1 fruit fly cellular context compared by ENCODE assay signal in the genomic region with DNA sequence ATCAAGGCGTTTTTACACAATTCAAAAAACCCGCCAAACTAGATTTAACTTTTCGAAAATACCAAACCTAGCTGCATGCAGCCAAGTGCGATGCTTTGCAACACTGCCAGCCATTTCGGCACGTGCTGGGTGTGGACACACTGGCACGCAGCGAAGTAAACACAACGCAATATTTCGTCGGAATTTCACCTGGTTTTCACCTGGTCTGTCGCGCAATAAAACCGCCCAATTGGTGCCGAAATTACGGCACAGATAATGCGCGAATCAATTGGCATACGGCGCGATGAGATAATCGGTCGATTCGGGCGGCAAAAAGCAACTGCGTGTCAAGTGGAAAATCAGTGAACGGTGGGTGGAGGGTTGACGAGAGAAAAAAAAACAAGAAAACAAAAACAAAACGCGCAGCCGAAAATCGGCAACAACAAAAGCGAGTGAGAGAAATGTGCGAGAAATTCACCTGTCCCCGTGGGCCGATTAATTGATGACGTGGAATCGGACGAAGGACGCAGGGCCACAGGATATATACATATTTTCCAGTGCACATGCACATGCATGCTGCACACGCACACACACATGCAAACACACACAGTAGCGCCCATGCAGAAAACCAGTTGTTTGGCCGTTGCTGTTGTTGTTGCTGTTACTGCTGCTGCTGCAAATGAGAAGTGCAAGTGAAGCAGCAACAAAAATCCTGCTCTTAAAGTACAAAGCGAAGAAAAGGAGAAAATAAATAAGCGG.
TF ChIP-seq lines count a peak whose summit lies in the region.

Gene Mnn1 (plus strand): TSS at position 113 of the 738 bp plus-strand sequence.

TF ChIP-seq in whole organism, embryonic, 481 proteins besides CTCF, POLR2A, EP300 and RAD21 (continued from another document and continues in another):
- TF ChIP-seq Scr (GFP tag; IDR thresholded peaks at IDR 0.05; lab: Robert Waterston, UW; ENCODE audit: partially characterized antibody) (peak; percentile 51), Side (GFP tag; optimal IDR thresholded peaks at IDR 0.05; lab: Kevin White, UChicago) (peak; percentile 27), CG16863 (GFP tag; optimal IDR thresholded peaks at IDR 0.05; lab: Kevin White, UChicago) (no peak), Hey (tag; optimal IDR thresholded peaks at IDR 0.05; lab: Kevin White, UChicago) (peak; percentile 84), Gug (GFP tag; IDR thresholded peaks at IDR 0.05; lab: Robert Waterston, UW) (no peak), ci (GFP tag; IDR thresholded peaks at IDR 0.05; lab: Robert Waterston, UW) (peak; percentile 71; the same call in 2 of the 3 replicates), ranshi (GFP tag; IDR thresholded peaks at IDR 0.05; lab: Robert Waterston, UW) (no peak; the same call in 1 of the 2 replicates), unc-4 (GFP tag; IDR thresholded peaks at IDR 0.05; lab: Robert Waterston, UW; ENCODE audit: partially characterized antibody) (peak; percentile 53; the same call in 1 of the 2 replicates), YL-1 (GFP tag; optimal IDR thresholded peaks at IDR 0.05; lab: Kevin White, UChicago) (peak; percentile 99), CG11085 (GFP tag; IDR thresholded peaks at IDR 0.05; lab: Robert Waterston, UW) (no peak), CG8924 (tag; optimal IDR thresholded peaks at IDR 0.05; lab: Kevin White, UChicago) (peak; percentile 37), CG12104 (GFP tag; optimal IDR thresholded peaks at IDR 0.05; lab: Kevin White, UChicago) (no peak), CG17328 (GFP tag; IDR thresholded peaks at IDR 0.05; lab: Robert Waterston, UW) (no peak), Atf6 (GFP tag; IDR thresholded peaks at IDR 0.05; lab: Robert Waterston, UW) (0 out of 2 replicates have a peak, but pooled peaks have one; percentile 38), NfI (GFP tag; optimal IDR thresholded peaks at IDR 0.05; lab: Kevin White, UChicago) (peak; percentile 57), dm (GFP tag; optimal IDR thresholded peaks at IDR 0.05; lab: Kevin White, UChicago) (peak; percentile 97), Xbp1 (GFP tag; optimal IDR thresholded peaks at IDR 0.05; lab: Kevin White, UChicago) (peak; percentile 50), exex (tag; optimal IDR thresholded peaks at IDR 0.05; lab: Kevin White, UChicago) (no peak), pzg (GFP tag; optimal IDR thresholded peaks at IDR 0.05; lab: Kevin White, UChicago) (peak; percentile 98), MESR4 (GFP tag; optimal IDR thresholded peaks at IDR 0.05; lab: Kevin White, UChicago) (peak; percentile 84), caup (GFP tag; optimal IDR thresholded peaks at IDR 0.05; lab: Kevin White, UChicago; ENCODE audit: severe bottlenecking) (peak; percentile 63), Six4 (GFP tag; optimal IDR thresholded peaks at IDR 0.05; lab: Kevin White, UChicago) (peak; percentile 1), CHES-1-like (GFP tag; optimal IDR thresholded peaks at IDR 0.05; lab: Kevin White, UChicago) (peak; percentile 87), nmo (GFP tag; optimal IDR thresholded peaks at IDR 0.05; lab: Kevin White, UChicago) (peak; percentile 73), HLHmδ (GFP tag; optimal IDR thresholded peaks at IDR 0.05; lab: Kevin White, UChicago) (peak; percentile 98), CG17829 (tag; optimal IDR thresholded peaks at IDR 0.05; lab: Kevin White, UChicago) (peak; percentile 61), NC2α (GFP tag; optimal IDR thresholded peaks at IDR 0.05; lab: Kevin White, UChicago) (peak; percentile 39), sisA (GFP tag; IDR thresholded peaks at IDR 0.05; lab: Robert Waterston, UW) (no peak), Dip3 (GFP tag; optimal IDR thresholded peaks at IDR 0.05; lab: Kevin White, UChicago) (peak; percentile 40), phol (tag; optimal IDR thresholded peaks at IDR 0.05; lab: Kevin White, UChicago) (peak; percentile 68), Dbx (GFP tag; IDR thresholded peaks at IDR 0.05; lab: Robert Waterston, UW) (peak; percentile 51; the same call in 2 of the 3 replicates), Dek (tag; optimal IDR thresholded peaks at IDR 0.05; lab: Kevin White, UChicago) (peak; percentile 31), Stat92E (GFP tag; optimal IDR thresholded peaks at IDR 0.05; lab: Kevin White, UChicago) (peak in 1 of 3 experiments; percentile 96), Aef1 (GFP tag; IDR thresholded peaks at IDR 0.05; lab: Robert Waterston, UW) (peak; percentile 27; the same call in 1 of the 3 replicates), CG18764 (GFP tag; optimal IDR thresholded peaks at IDR 0.05; lab: Kevin White, UChicago) (peak; percentile 34), ewg (GFP tag; optimal IDR thresholded peaks at IDR 0.05; lab: Kevin White, UChicago) (no peak), CG42726 (GFP tag; IDR thresholded peaks at IDR 0.05; lab: Robert Waterston, UW; ENCODE audit: partially characterized antibody) (peak; percentile 75), Sox102F (GFP tag; optimal IDR thresholded peaks at IDR 0.05; lab: Kevin White, UChicago) (no peak), CG12155 (GFP tag; optimal IDR thresholded peaks at IDR 0.05; lab: Kevin White, UChicago) (peak; percentile 36), p53 (GFP tag; optimal IDR thresholded peaks at IDR 0.05; lab: Kevin White, UChicago) (peak; percentile 84), CG10431 (GFP tag; optimal IDR thresholded peaks at IDR 0.05; lab: Kevin White, UChicago) (no peak), mam (GFP tag; optimal IDR thresholded peaks at IDR 0.05; lab: Kevin White, UChicago) (peak; percentile 53), Dad (GFP tag; optimal IDR thresholded peaks at IDR 0.05; lab: Kevin White, UChicago) (peak; percentile 53), CG33557 (GFP tag; optimal IDR thresholded peaks at IDR 0.05; lab: Kevin White, UChicago) (peak; percentile 11), CG12942 (GFP tag; optimal IDR thresholded peaks at IDR 0.05; lab: Kevin White, UChicago) (peak; percentile 41), CG30403 (GFP tag; optimal IDR thresholded peaks at IDR 0.05; lab: Kevin White, UChicago) (peak; percentile 38), zf30C (GFP tag; optimal IDR thresholded peaks at IDR 0.05; lab: Kevin White, UChicago) (peak; percentile 6), CG2712 (tag; optimal IDR thresholded peaks at IDR 0.05; lab: Kevin White, UChicago) (peak; percentile 47), pfk (GFP tag; optimal IDR thresholded peaks at IDR 0.05; lab: Kevin White, UChicago) (peak; percentile 4), Chrac-16 (GFP tag; optimal IDR thresholded peaks at IDR 0.05; lab: Kevin White, UChicago) (peak; percentile 23), kah (GFP tag; optimal IDR thresholded peaks at IDR 0.05; lab: Kevin White, UChicago) (peak; percentile 20), tap (tag; optimal IDR thresholded peaks at IDR 0.05; lab: Kevin White, UChicago) (no peak), croc (GFP tag; conservative IDR thresholded peaks at IDR 0.05; lab: Robert Waterston, UW) (no peak), sc (optimal IDR thresholded peaks at IDR 0.05; lab: Kevin White, UChicago) (no peak), sc (GFP tag; optimal IDR thresholded peaks at IDR 0.05; lab: Kevin White, UChicago) (no peak), CG11504 (tag; optimal IDR thresholded peaks at IDR 0.05; lab: Kevin White, UChicago) (peak; percentile 91), CG33213 (GFP tag; optimal IDR thresholded peaks at IDR 0.05; lab: Kevin White, UChicago) (peak; percentile 66), CG12391 (tag; optimal IDR thresholded peaks at IDR 0.05; lab: Kevin White, UChicago) (peak; percentile 21), Blimp-1 (GFP tag; optimal IDR thresholded peaks at IDR 0.05; lab: Kevin White, UChicago) (no peak), row (GFP tag; IDR thresholded peaks at IDR 0.05; lab: Robert Waterston, UW) (peak; percentile 16; the same call in 1 of the 3 replicates), BEAF-32 (GFP tag; optimal IDR thresholded peaks at IDR 0.05; lab: Kevin White, UChicago) (peak; percentile 46), sug (tag; optimal IDR thresholded peaks at IDR 0.05; lab: Kevin White, UChicago) (peak; percentile 79), scrt (GFP tag; optimal IDR thresholded peaks at IDR 0.05; lab: Kevin White, UChicago) (no peak), CG17359 (tag; optimal IDR thresholded peaks at IDR 0.05; lab: Kevin White, UChicago) (peak; percentile 11), Fer3 (tag; optimal IDR thresholded peaks at IDR 0.05; lab: Kevin White, UChicago) (peak; percentile 39), CG11093 (GFP tag; IDR thresholded peaks at IDR 0.05; lab: Robert Waterston, UW) (no peak), vvl (GFP tag; IDR thresholded peaks at IDR 0.05; lab: Robert Waterston, UW) (peak; percentile 31; the same call in 1 of the 2 replicates), crp (GFP tag; optimal IDR thresholded peaks at IDR 0.05; lab: Kevin White, UChicago) (peak in 1 of 2 experiments; percentile 55), Opbp (GFP tag; IDR thresholded peaks at IDR 0.05; lab: Robert Waterston, UW; ENCODE audit: partially characterized antibody) (peak; percentile 57), CG1603 (tag; optimal IDR thresholded peaks at IDR 0.05; lab: Kevin White, UChicago) (peak; percentile 89), vnd (GFP tag; IDR thresholded peaks at IDR 0.05; lab: Robert Waterston, UW; ENCODE audit: partially characterized antibody) (no peak), CG6791 (GFP tag; IDR thresholded peaks at IDR 0.05; lab: Robert Waterston, UW; ENCODE audit: partially characterized antibody) (peak; percentile 53; the same call in 2 of the 3 replicates), ken (GFP tag; IDR thresholded peaks at IDR 0.05; lab: Robert Waterston, UW) (peak; percentile 64; the same call in 2 of the 3 replicates), Antp (GFP tag; optimal IDR thresholded peaks at IDR 0.05; lab: Kevin White, UChicago) (peak; percentile 43), ems (GFP tag; optimal IDR thresholded peaks at IDR 0.05; lab: Kevin White, UChicago) (peak; percentile 65), fd3F (GFP tag; optimal IDR thresholded peaks at IDR 0.05; lab: Kevin White, UChicago) (no peak), jing (GFP tag; optimal IDR thresholded peaks at IDR 0.05; lab: Kevin White, UChicago) (no peak), CG15479 (GFP tag; optimal IDR thresholded peaks at IDR 0.05; lab: Kevin White, UChicago) (peak; percentile 87), CG4617 (GFP tag; optimal IDR thresholded peaks at IDR 0.05; lab: Kevin White, UChicago; ENCODE audit: borderline replicate concordance) (peak; percentile 73), ATbp (GFP tag; optimal IDR thresholded peaks at IDR 0.05; lab: Kevin White, UChicago) (no peak), CG7556 (GFP tag; optimal IDR thresholded peaks at IDR 0.05; lab: Kevin White, UChicago) (peak; percentile 21), pum (GFP tag; optimal IDR thresholded peaks at IDR 0.05; lab: Kevin White, UChicago) (peak; percentile 19), H15 (GFP tag; IDR thresholded peaks at IDR 0.05; lab: Robert Waterston, UW) (no peak), ssp (GFP tag; IDR thresholded peaks at IDR 0.05; lab: Robert Waterston, UW) (no peak), HHEX (GFP tag; optimal IDR thresholded peaks at IDR 0.05; lab: Kevin White, UChicago) (no peak), Max (GFP tag; optimal IDR thresholded peaks at IDR 0.05; lab: Kevin White, UChicago) (peak; percentile 93), CG15514 (GFP tag; optimal IDR thresholded peaks at IDR 0.05; lab: Kevin White, UChicago) (peak; percentile 82), CG31441 (GFP tag; IDR thresholded peaks at IDR 0.05; lab: Robert Waterston, UW) (no peak), CG34422 (GFP tag; IDR thresholded peaks at IDR 0.05; lab: Robert Waterston, UW) (peak; percentile 87; the same call in 2 of the 3 replicates), CG30020 (tag; optimal IDR thresholded peaks at IDR 0.05; lab: Kevin White, UChicago) (no peak), vfl (GFP tag; optimal IDR thresholded peaks at IDR 0.05; lab: Kevin White, UChicago) (peak; percentile 52), CG15011 (GFP tag; optimal IDR thresholded peaks at IDR 0.05; lab: Kevin White, UChicago) (no peak), CG2120 (GFP tag; optimal IDR thresholded peaks at IDR 0.05; lab: Kevin White, UChicago) (peak; percentile 64), zen (tag; optimal IDR thresholded peaks at IDR 0.05; lab: Kevin White, UChicago) (peak; percentile 33), CG13296 (GFP tag; optimal IDR thresholded peaks at IDR 0.05; lab: Kevin White, UChicago) (no peak), CG10565 (GFP tag; optimal IDR thresholded peaks at IDR 0.05; lab: Kevin White, UChicago) (no peak), Bdp1 (GFP tag; optimal IDR thresholded peaks at IDR 0.05; lab: Kevin White, UChicago) (peak; percentile 17), Atf3 (GFP tag; optimal IDR thresholded peaks at IDR 0.05; lab: Kevin White, UChicago) (peak; percentile 58), Abd-B (GFP tag; optimal IDR thresholded peaks at IDR 0.05; lab: Kevin White, UChicago) (no peak), CG16813 (GFP tag; IDR thresholded peaks at IDR 0.05; lab: Robert Waterston, UW; ENCODE audit: partially characterized antibody) (peak; percentile 21; the same call in 2 of the 3 replicates), hbn (GFP tag; IDR thresholded peaks at IDR 0.05; lab: Robert Waterston, UW; ENCODE audit: partially characterized antibody) (no peak), grn (GFP tag; optimal IDR thresholded peaks at IDR 0.05; lab: Kevin White, UChicago) (no peak), CG4360 (GFP tag; IDR thresholded peaks at IDR 0.05; lab: Robert Waterston, UW) (peak; percentile 89), Tbp (GFP tag; optimal IDR thresholded peaks at IDR 0.05; lab: Kevin White, UChicago) (no peak), tin (GFP tag; optimal IDR thresholded peaks at IDR 0.05; lab: Kevin White, UChicago) (peak; percentile 13), pho (GFP tag; optimal IDR thresholded peaks at IDR 0.05; lab: Kevin White, UChicago) (peak; percentile 24), lilli (GFP tag; optimal IDR thresholded peaks at IDR 0.05; lab: Kevin White, UChicago) (peak; percentile 71), CG14710 (tag; optimal IDR thresholded peaks at IDR 0.05; lab: Kevin White, UChicago) (peak; percentile 100), CG13287 (GFP tag; IDR thresholded peaks at IDR 0.05; lab: Robert Waterston, UW; ENCODE audit: partially characterized antibody) (peak; percentile 66), chif (GFP tag; optimal IDR thresholded peaks at IDR 0.05; lab: Kevin White, UChicago) (peak; percentile 17 to 34), az2 (GFP tag; optimal IDR thresholded peaks at IDR 0.05; lab: Kevin White, UChicago) (peak; percentile 31), klu (GFP tag; IDR thresholded peaks at IDR 0.05; lab: Robert Waterston, UW) (peak; percentile 25; the same call in 1 of the 2 replicates), CG8944 (GFP tag; optimal IDR thresholded peaks at IDR 0.05; lab: Kevin White, UChicago) (no peak), her (GFP tag; optimal IDR thresholded peaks at IDR 0.05; lab: Kevin White, UChicago) (peak; percentile 64), B-H2 (GFP tag; optimal IDR thresholded peaks at IDR 0.05; lab: Kevin White, UChicago) (peak; percentile 76), CG34224 (GFP tag; IDR thresholded peaks at IDR 0.05; lab: Robert Waterston, UW; ENCODE audit: partially characterized antibody) (0 out of 3 replicates have a peak, but pooled peaks have one; percentile 26), cwo (GFP tag; optimal IDR thresholded peaks at IDR 0.05; lab: Kevin White, UChicago) (peak; percentile 95)
